Fruit fly (Drosophila melanogaster) whole organism, adult: Measurements from ENCODE around the gene CG5902.

Experiments
- CG11617 ChIP-seq: fragments of 200-800 bp; sonication (Bioruptor generic); optimal IDR thresholded peaks from 2 replicates; lab custom pipeline; 2017; ENCODE audit warnings: mild to moderate bottlenecking, missing biosample characterization, missing genetic modification reagents, missing genetic modification characterization
- CG12768 ChIP-seq: fragments of 200-800 bp; sonication (Bioruptor generic); optimal IDR thresholded peaks from 2 replicates; lab custom pipeline; 2017; ENCODE audit warnings: missing biosample characterization, missing genetic modification characterization, mild to moderate bottlenecking, moderate library complexity, missing genetic modification reagents
- CG14711 ChIP-seq: fragments of 200-800 bp; sonication (Bioruptor generic); optimal IDR thresholded peaks from 2 replicates; lab custom pipeline; 2018; ENCODE audit warnings: missing biosample characterization, mild to moderate bottlenecking, missing genetic modification characterization, moderate library complexity
- CG1620 ChIP-seq: fragments of 200-800 bp; sonication (Bioruptor generic); optimal IDR thresholded peaks from 2 replicates; lab custom pipeline; 2016; ENCODE audit warnings: missing biosample characterization, missing genetic modification characterization
- CG33017 ChIP-seq: fragments of 200-800 bp; sonication (Bioruptor generic); optimal IDR thresholded peaks from 2 replicates; lab custom pipeline; 2018; ENCODE audit warnings: missing biosample characterization, mild to moderate bottlenecking, missing genetic modification characterization, moderate library complexity
- CG5204 ChIP-seq: fragments of 200-800 bp; sonication (Bioruptor generic); optimal IDR thresholded peaks from 2 replicates; lab custom pipeline; 2016; ENCODE audit warnings: missing biosample characterization, missing genetic modification characterization
- CG7045 ChIP-seq: fragments of 200-800 bp; sonication (Bioruptor generic); optimal IDR thresholded peaks from 2 replicates; lab custom pipeline; 2017; ENCODE audit warnings: missing biosample characterization, mild to moderate bottlenecking, missing genetic modification characterization
- CG7101 ChIP-seq: fragments of 200-800 bp; sonication (Bioruptor generic); optimal IDR thresholded peaks from 2 replicates; lab custom pipeline; 2018; ENCODE audit warnings: missing biosample characterization, mild to moderate bottlenecking, missing genetic modification characterization, moderate library complexity
- Clk ChIP-seq: fragments of 200-800 bp; sonication (Bioruptor generic); optimal IDR thresholded peaks from 2 replicates; lab custom pipeline; 2017; ENCODE audit warnings: missing biosample characterization, missing genetic modification characterization
- Crg-1 ChIP-seq: fragments of 200-800 bp; sonication (Bioruptor generic); optimal IDR thresholded peaks from 2 replicates; lab custom pipeline; 2016; ENCODE audit warnings: missing biosample characterization, missing genetic modification characterization
- Hr96 ChIP-seq: fragments of 200-800 bp; sonication (Bioruptor generic); optimal IDR thresholded peaks from 2 replicates; lab custom pipeline; 2016; ENCODE audit warnings: missing biosample characterization, missing genetic modification characterization
- Mnt ChIP-seq: fragments of 200-800 bp; sonication (Bioruptor generic); optimal IDR thresholded peaks from 2 replicates; lab custom pipeline; 2016; ENCODE audit warnings: missing biosample characterization, mild to moderate bottlenecking, missing genetic modification characterization
- bab1 ChIP-seq: fragments of 200-800 bp; sonication (Bioruptor generic); optimal IDR thresholded peaks from 3 replicates; lab custom pipeline; 2019; ENCODE audit warnings: missing biosample characterization, mild to moderate bottlenecking, missing genetic modification characterization, moderate library complexity
- cic ChIP-seq: fragments of 200-800 bp; sonication (Bioruptor generic); optimal IDR thresholded peaks from 2 replicates; lab custom pipeline; 2017; ENCODE audit warnings: missing biosample characterization, mild to moderate bottlenecking, missing genetic modification characterization, moderate library complexity
- cnc ChIP-seq, 2 experiments: fragments of >200 bp; optimal IDR thresholded peaks; 2 replicates each; lab custom pipeline; 2017
- kay ChIP-seq: fragments of 200-800 bp; sonication (Bioruptor generic); peaks from one replicate; lab custom pipeline; 2016; ENCODE audit warnings: missing biosample characterization, missing genetic modification characterization, borderline replicate concordance
- ovo ChIP-seq: fragments of 200-800 bp; sonication (Bioruptor generic); optimal IDR thresholded peaks from 2 replicates; lab custom pipeline; 2016; ENCODE audit warnings: missing biosample characterization, missing genetic modification characterization
- pad ChIP-seq: fragments of 200-800 bp; sonication (Bioruptor generic); optimal IDR thresholded peaks from 3 replicates; lab custom pipeline; 2017; ENCODE audit warnings: missing biosample characterization, missing genetic modification characterization, mild to moderate bottlenecking, moderate library complexity, missing genetic modification reagents
- tj ChIP-seq: fragments of 200-800 bp; sonication (Bioruptor generic); optimal IDR thresholded peaks from 3 replicates; lab custom pipeline; 2017; ENCODE audit warnings: missing biosample characterization, mild to moderate bottlenecking, missing genetic modification characterization, moderate library complexity
- toe ChIP-seq: fragments of 200-800 bp; sonication (Bioruptor generic); optimal IDR thresholded peaks from 2 replicates; lab custom pipeline; 2016; ENCODE audit warnings: missing biosample characterization, missing genetic modification characterization

CG5902 gene

DNA sequence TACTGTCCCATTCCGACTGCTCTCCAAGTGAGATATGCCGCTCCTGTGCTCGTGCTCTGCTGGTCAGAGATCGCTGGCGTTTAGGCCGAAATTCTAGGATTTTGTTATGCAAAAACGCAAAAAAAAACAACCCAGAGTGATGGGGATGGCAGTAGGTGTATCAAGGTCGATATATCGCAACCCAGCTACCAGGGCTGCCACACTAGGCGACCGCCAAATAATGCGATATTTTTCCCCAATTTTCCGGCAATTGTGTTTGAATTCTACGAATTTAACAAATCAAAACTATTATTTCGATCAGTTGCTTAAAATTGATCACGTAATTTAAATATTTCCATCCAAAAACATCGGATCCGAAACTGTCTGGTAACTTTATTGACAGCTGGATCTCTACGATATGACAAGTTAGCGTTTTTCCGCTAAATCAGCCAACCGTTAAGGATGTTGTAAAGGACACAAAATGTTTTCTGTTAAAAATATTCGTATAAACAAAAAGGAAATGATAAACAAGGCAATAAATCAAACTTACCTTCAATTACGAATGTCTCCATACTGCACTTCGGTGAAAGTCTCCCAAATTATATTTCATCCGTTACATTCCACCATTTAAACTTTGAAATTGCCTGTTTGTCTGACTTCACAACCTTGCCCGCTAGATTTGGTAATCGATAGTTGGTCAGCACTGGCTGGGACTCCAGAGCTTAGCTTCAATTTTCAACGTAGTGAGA lies 51.3 kb downstream of the CG5902 start, which contains the start of gene spas:
spas (plus strand) TSS at position 678 of the 728 bp plus-strand sequence.
- TF ChIP-seq CG33017 (tag; lab: Kevin White, UChicago) (peak; percentile 58), toe (GFP tag; lab: Kevin White, UChicago) (no peak), Mnt (GFP tag; lab: Kevin White, UChicago) (peak; percentile 72), CG7045 (peak; percentile 73), Crg-1 (GFP tag; lab: Kevin White, UChicago) (peak; percentile 52), CG11617 (GFP tag; lab: Kevin White, UChicago) (peak; percentile 81), CG7101 (tag; lab: Kevin White, UChicago) (peak; percentile 60), pad (GFP tag; lab: Kevin White, UChicago) (peak; percentile 47), bab1 (GFP tag; lab: Kevin White, UChicago) (peak; percentile 76), CG12768 (peak; percentile 64), cnc (optimal IDR thresholded peaks at IDR 0.05; lab: Kevin White, UChicago) (no peak), kay (GFP tag; lab: Kevin White, UChicago) (no peak), Clk (GFP tag; lab: Kevin White, UChicago) (peak; percentile 50), CG5204 (GFP tag; lab: Kevin White, UChicago) (no peak), tj (GFP tag; lab: Kevin White, UChicago) (peak; percentile 73), cic (no peak), CG14711 (tag; lab: Kevin White, UChicago) (peak; percentile 80), CG1620 (GFP tag; lab: Kevin White, UChicago) (peak; percentile 64), ovo (peak; percentile 63), Hr96 (peak; percentile 90)
